Fruit fly (Drosophila melanogaster) whole organism, prepupa: ENCODE results near the gene Mon1.
A peak's percentile ranks its signal among the peaks of the same experiment; 100 is the strongest.

Experiments used
- Blimp-1 ChIP-seq: fragments of 200-800 bp; sonication (Bioruptor generic); optimal IDR thresholded peaks from 3 replicates; lab custom pipeline; 2017; ENCODE audit warnings: missing biosample characterization, missing genetic modification characterization, mild to moderate bottlenecking, moderate library complexity, missing genetic modification reagents
- CG10631 ChIP-seq: fragments of 200-800 bp; sonication (Bioruptor generic); optimal IDR thresholded peaks from 2 replicates; lab custom pipeline; 2016; ENCODE audit warnings: missing biosample characterization, missing genetic modification characterization
- CG10669 ChIP-seq: fragments of 200-800 bp; sonication (Bioruptor generic); optimal IDR thresholded peaks from 3 replicates; lab custom pipeline; 2018; ENCODE audit warnings: missing biosample characterization, mild to moderate bottlenecking, missing genetic modification characterization, moderate library complexity
- CG11294 ChIP-seq: fragments of 200-800 bp; sonication (Bioruptor generic); IDR thresholded peaks from 2 replicates; pipeline ENCODE4 v1.3.6; 2022; ENCODE audit warnings: missing biosample characterization, missing genetic modification characterization
- CG11762 ChIP-seq: fragments of 200-800 bp; sonication (Bioruptor generic); optimal IDR thresholded peaks from 3 replicates; lab custom pipeline; 2016; ENCODE audit warnings: missing biosample characterization, missing genetic modification characterization; ENCODE audit not compliant: insufficient read depth
- CG11902 ChIP-seq: fragments of 200-800 bp; sonication (Bioruptor generic); optimal IDR thresholded peaks from 3 replicates; lab custom pipeline; 2016; ENCODE audit warnings: missing biosample characterization, missing genetic modification characterization
- CG15336 ChIP-seq: fragments of 200-800 bp; sonication (Bioruptor generic); IDR thresholded peaks from 2 replicates; pipeline ENCODE4 v1.3.6; 2022; ENCODE audit warnings: missing biosample characterization, missing genetic modification characterization
- CG1621 ChIP-seq: fragments of 200-800 bp; sonication (Bioruptor generic); optimal IDR thresholded peaks from 3 replicates; lab custom pipeline; 2018; ENCODE audit warnings: missing biosample characterization, mild to moderate bottlenecking, missing genetic modification characterization
- CG16779 ChIP-seq: fragments of 200-800 bp; sonication (Bioruptor generic); optimal IDR thresholded peaks from 3 replicates; lab custom pipeline; 2017; ENCODE audit warnings: missing biosample characterization, mild to moderate bottlenecking, missing genetic modification characterization
- CG31627 ChIP-seq: fragments of 200-800 bp; sonication (Bioruptor generic); optimal IDR thresholded peaks from 3 replicates; lab custom pipeline; 2016; ENCODE audit warnings: missing biosample characterization, missing genetic modification characterization
- CG32006 ChIP-seq: fragments of 200-800 bp; sonication (Bioruptor generic); optimal IDR thresholded peaks from 3 replicates; lab custom pipeline; 2017; ENCODE audit warnings: missing biosample characterization, mild to moderate bottlenecking, missing genetic modification characterization
- CG34406 ChIP-seq: fragments of 200-800 bp; sonication (Bioruptor generic); optimal IDR thresholded peaks from 3 replicates; lab custom pipeline; 2016; ENCODE audit warnings: missing biosample characterization, missing genetic modification characterization
- CG3919 ChIP-seq: fragments of 200-800 bp; sonication (Bioruptor generic); optimal IDR thresholded peaks from 3 replicates; lab custom pipeline; 2016; ENCODE audit warnings: missing biosample characterization, missing genetic modification characterization
- CG6163 ChIP-seq: fragments of 200-800 bp; sonication (Bioruptor generic); IDR thresholded peaks from 3 replicates; pipeline ENCODE4 v1.3.6; 2022; ENCODE audit warnings: missing biosample characterization, missing genetic modification characterization
- CG6276 ChIP-seq: fragments of 200-800 bp; sonication (Bioruptor generic); optimal IDR thresholded peaks from 2 replicates; lab custom pipeline; 2017; ENCODE audit warnings: missing biosample characterization, mild to moderate bottlenecking, missing genetic modification characterization
- CG6792 ChIP-seq: fragments of 200-800 bp; sonication (Bioruptor generic); optimal IDR thresholded peaks from 3 replicates; lab custom pipeline; 2016; ENCODE audit warnings: missing biosample characterization, missing genetic modification characterization
- CG6808 ChIP-seq: fragments of 200-800 bp; sonication (Bioruptor generic); optimal IDR thresholded peaks from 3 replicates; lab custom pipeline; 2017; ENCODE audit warnings: missing biosample characterization, missing genetic modification characterization, mild to moderate bottlenecking, moderate library complexity, missing genetic modification reagents
- CG6854 ChIP-seq: fragments of 200-800 bp; sonication (Bioruptor generic); optimal IDR thresholded peaks from 2 replicates; lab custom pipeline; 2017; ENCODE audit warnings: missing biosample characterization, mild to moderate bottlenecking, missing genetic modification characterization
- CG7368 ChIP-seq: fragments of 200-800 bp; sonication (Bioruptor generic); optimal IDR thresholded peaks from 3 replicates; lab custom pipeline; 2016; ENCODE audit warnings: missing biosample characterization, missing genetic modification characterization
- CG8119 ChIP-seq: fragments of 200-800 bp; sonication (Bioruptor generic); IDR thresholded peaks from 3 replicates; pipeline ENCODE4 v1.3.6; 2022; ENCODE audit warnings: missing biosample characterization, missing genetic modification characterization
- CG8319 ChIP-seq: fragments of 200-800 bp; sonication (Bioruptor generic); optimal IDR thresholded peaks from 3 replicates; lab custom pipeline; 2016; ENCODE audit warnings: missing biosample characterization, missing genetic modification characterization
- CG8632 ChIP-seq: fragments of 200-800 bp; sonication (Bioruptor generic); optimal IDR thresholded peaks from 3 replicates; lab custom pipeline; 2016; ENCODE audit warnings: missing biosample characterization, missing genetic modification characterization
- CG9139 ChIP-seq: fragments of 200-800 bp; sonication (Bioruptor generic); optimal IDR thresholded peaks from 3 replicates; lab custom pipeline; 2017; ENCODE audit warnings: missing biosample characterization, mild to moderate bottlenecking, missing genetic modification characterization
- Eip75B ChIP-seq: fragments of 200-800 bp; sonication (Bioruptor generic); optimal IDR thresholded peaks from 3 replicates; lab custom pipeline; 2016; ENCODE audit warnings: missing biosample characterization, missing genetic modification characterization
- Eip93F ChIP-seq: fragments of 200-800 bp; sonication (Bioruptor generic); optimal IDR thresholded peaks from 2 replicates; lab custom pipeline; 2016; ENCODE audit warnings: missing biosample characterization, mild to moderate bottlenecking, missing genetic modification characterization
- Ets21C ChIP-seq: fragments of 200-800 bp; sonication (Bioruptor generic); optimal IDR thresholded peaks from 3 replicates; lab custom pipeline; 2016; ENCODE audit warnings: missing biosample characterization, missing genetic modification characterization
- Ets96B ChIP-seq: fragments of 200-800 bp; optimal IDR thresholded peaks from 2 replicates; lab custom pipeline; 2019; ENCODE audit warnings: missing biosample characterization, mild to moderate bottlenecking, missing genetic modification characterization, moderate library complexity
- Gug ChIP-seq: fragments of 200-800 bp; sonication (Bioruptor generic); IDR thresholded peaks from 2 replicates; pipeline ENCODE4 v1.3.6; 2022; ENCODE audit warnings: missing biosample characterization, missing genetic modification characterization
- Hr39 ChIP-seq: fragments of 200-800 bp; sonication (Bioruptor generic); optimal IDR thresholded peaks from 2 replicates; lab custom pipeline; 2016; ENCODE audit warnings: missing biosample characterization, missing genetic modification characterization
- Hr4 ChIP-seq: fragments of 200-800 bp; sonication (Bioruptor generic); optimal IDR thresholded peaks from 3 replicates; lab custom pipeline; 2016; ENCODE audit warnings: missing biosample characterization, missing genetic modification characterization
- Lpt ChIP-seq: fragments of 200-800 bp; sonication (Bioruptor generic); optimal IDR thresholded peaks from 3 replicates; lab custom pipeline; 2016; ENCODE audit warnings: missing biosample characterization, missing genetic modification characterization
- OdsH ChIP-seq: fragments of 200-800 bp; sonication (Bioruptor generic); optimal IDR thresholded peaks from 3 replicates; lab custom pipeline; 2016; ENCODE audit warnings: missing biosample characterization, missing genetic modification characterization
- Smox ChIP-seq: fragments of 200-800 bp; sonication (Bioruptor generic); optimal IDR thresholded peaks from 3 replicates; lab custom pipeline; 2016; ENCODE audit warnings: missing biosample characterization, missing genetic modification characterization
- Sox102F ChIP-seq: fragments of 200-800 bp; sonication (Bioruptor generic); optimal IDR thresholded peaks from 2 replicates; lab custom pipeline; 2016; ENCODE audit warnings: missing biosample characterization, mild to moderate bottlenecking, missing genetic modification characterization
- Sox14 ChIP-seq: fragments of 200-800 bp; sonication (Bioruptor generic); optimal IDR thresholded peaks from 3 replicates; lab custom pipeline; 2016; ENCODE audit warnings: missing biosample characterization, missing genetic modification characterization
- achi ChIP-seq: fragments of 200-800 bp; sonication (Bioruptor generic); optimal IDR thresholded peaks from 3 replicates; lab custom pipeline; 2016; ENCODE audit warnings: missing biosample characterization, missing genetic modification characterization
- cyc ChIP-seq: fragments of 200-800 bp; sonication (Bioruptor generic); optimal IDR thresholded peaks from 3 replicates; lab custom pipeline; 2016; ENCODE audit warnings: missing biosample characterization, missing genetic modification characterization
- dac ChIP-seq: fragments of 200-800 bp; sonication (Bioruptor generic); optimal IDR thresholded peaks from 2 replicates; lab custom pipeline; 2017; ENCODE audit warnings: missing biosample characterization, mild to moderate bottlenecking, missing genetic modification characterization
- dsx ChIP-seq: fragments of 200-800 bp; optimal IDR thresholded peaks from 3 replicates; lab custom pipeline; 2019; ENCODE audit warnings: missing biosample characterization, mild to moderate bottlenecking, missing genetic modification characterization, moderate library complexity; ENCODE audit not compliant: poor library complexity, severe bottlenecking
- eg ChIP-seq: fragments of 200-800 bp; sonication (Bioruptor generic); IDR thresholded peaks from 3 replicates; pipeline ENCODE4 v1.3.6; 2022; ENCODE audit warnings: missing biosample characterization, missing genetic modification characterization
- esn ChIP-seq: fragments of 200-800 bp; sonication (Bioruptor generic); optimal IDR thresholded peaks from 2 replicates; lab custom pipeline; 2016; ENCODE audit warnings: missing biosample characterization, mild to moderate bottlenecking, missing genetic modification characterization, moderate library complexity
- fd85E ChIP-seq: fragments of 200-800 bp; sonication (Bioruptor generic); optimal IDR thresholded peaks from 3 replicates; lab custom pipeline; 2016; ENCODE audit warnings: missing biosample characterization, missing genetic modification characterization
- lz ChIP-seq: fragments of 200-800 bp; sonication (Bioruptor generic); optimal IDR thresholded peaks from 3 replicates; lab custom pipeline; 2016; ENCODE audit warnings: missing biosample characterization, missing genetic modification characterization
- net ChIP-seq: fragments of 200-800 bp; sonication (Bioruptor generic); optimal IDR thresholded peaks from 3 replicates; lab custom pipeline; 2016; ENCODE audit warnings: missing biosample characterization, missing genetic modification characterization
- salr ChIP-seq, 2 experiments: fragments of 200-800 bp; sonication (Bioruptor generic); optimal IDR thresholded peaks; 3 replicates each; lab custom pipeline; 2016 to 2018; ENCODE audit warnings: missing biosample characterization in 2 of 2, missing genetic modification characterization in 2 of 2, mild to moderate bottlenecking in 1 of 2
- spab ChIP-seq: fragments of 200-800 bp; sonication (Bioruptor generic); optimal IDR thresholded peaks from 2 replicates; lab custom pipeline; 2017; ENCODE audit warnings: missing biosample characterization, mild to moderate bottlenecking, missing genetic modification characterization, missing genetic modification reagents
- ss ChIP-seq, 2 experiments: fragments of 200-800 bp; sonication (Bioruptor generic); optimal IDR thresholded peaks; 2 replicates in 1 of 2; 3 replicates in 1 of 2; lab custom pipeline; 2017 to 2018; ENCODE audit warnings: mild to moderate bottlenecking in 2 of 2, missing biosample characterization in 2 of 2, missing genetic modification characterization in 2 of 2, moderate library complexity in 1 of 2
- svp ChIP-seq: fragments of 200-800 bp; sonication (Bioruptor generic); peaks from one replicate; lab custom pipeline; 2016; ENCODE audit warnings: missing biosample characterization, missing genetic modification characterization
- topi ChIP-seq: fragments of 200-800 bp; sonication (Bioruptor generic); optimal IDR thresholded peaks from 3 replicates; lab custom pipeline; 2016; ENCODE audit warnings: missing biosample characterization, missing genetic modification characterization
- vri ChIP-seq: fragments of 200-800 bp; sonication (Bioruptor generic); optimal IDR thresholded peaks from 3 replicates; lab custom pipeline; 2016; ENCODE audit warnings: missing biosample characterization, mild to moderate bottlenecking, missing genetic modification characterization

Mon1 gene

DNA sequence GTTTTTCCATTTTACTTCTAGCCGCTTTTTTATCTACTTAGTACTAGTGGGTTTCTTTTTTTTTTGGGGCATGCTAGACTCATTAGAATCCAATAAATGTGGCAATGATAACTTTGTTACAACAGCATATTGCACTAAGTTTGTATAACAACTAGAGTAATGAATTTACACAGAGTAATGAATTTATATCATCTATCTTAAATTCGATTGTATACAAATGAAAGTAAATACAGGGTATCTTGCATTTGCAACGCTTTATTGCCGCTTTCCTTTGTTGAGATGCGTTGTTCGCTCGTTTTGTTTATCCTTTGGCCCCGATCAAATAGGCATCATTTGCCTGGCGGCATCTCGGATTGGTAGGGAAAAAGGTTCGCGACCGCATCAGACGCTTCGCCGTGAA is 4.4 kb downstream of the Mon1 start:
- TF ChIP-seq Hr4, result no peak
- TF ChIP-seq Blimp-1, result no peak
- no peak for TF ChIP-seq Gug (GFP tag; lab: Robert Waterston, UW)
- TF ChIP-seq CG8319 (GFP tag; lab: Kevin White, UChicago), result no peak
- TF ChIP-seq, all 60 proteins: peak for 0

DNA sequence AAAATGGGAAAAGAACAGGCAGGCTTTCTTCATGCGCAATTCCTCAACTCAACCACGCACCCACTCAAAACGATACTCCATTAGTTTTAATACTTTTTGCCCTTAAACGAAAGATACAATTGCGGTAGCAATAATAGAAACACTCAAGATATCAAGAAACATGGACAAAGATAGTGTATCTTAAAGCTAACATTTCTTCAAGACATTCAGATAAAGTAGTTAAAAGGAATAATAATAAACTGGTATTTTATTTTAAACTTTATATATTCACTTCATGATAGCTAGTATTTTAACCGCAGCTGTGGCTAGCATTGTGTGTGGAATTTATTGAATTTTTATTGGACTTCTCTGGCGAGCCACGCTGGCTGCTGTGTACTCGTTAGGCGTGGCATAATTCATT is 5.7 kb downstream of the Mon1 start:
- peak; percentile 9 for TF ChIP-seq Eip75B (GFP tag; lab: Kevin White, UChicago)
- TF ChIP-seq topi (GFP tag; lab: Kevin White, UChicago), result no peak
- no peak for TF ChIP-seq salr (GFP tag; optimal IDR thresholded peaks at IDR 0.05; lab: Kevin White, UChicago)
- TF ChIP-seq CG11294 (GFP tag; lab: Robert Waterston, UW), result no peak
- no peak for TF ChIP-seq Gug (GFP tag; lab: Robert Waterston, UW)
- TF ChIP-seq Hr39 (GFP tag; lab: Kevin White, UChicago), result no peak
- TF ChIP-seq ss (GFP tag; optimal IDR thresholded peaks at IDR 0.05; lab: Kevin White, UChicago), result no peak
- TF ChIP-seq achi (GFP tag; lab: Kevin White, UChicago), result no peak
- TF ChIP-seq CG10669 (GFP tag; lab: Kevin White, UChicago), result peak; percentile 22
- no peak for TF ChIP-seq dac (GFP tag; lab: Kevin White, UChicago)
- no peak for TF ChIP-seq CG11762
- TF ChIP-seq CG3919, result no peak
- TF ChIP-seq CG8119 (GFP tag; lab: Robert Waterston, UW), result no peak
- TF ChIP-seq CG16779 (tag; lab: Kevin White, UChicago), result no peak
- TF ChIP-seq Eip93F (GFP tag; lab: Kevin White, UChicago), result no peak
- TF ChIP-seq Ets21C (GFP tag; lab: Kevin White, UChicago), result no peak
- TF ChIP-seq lz, result no peak
- no peak for TF ChIP-seq CG6854 (GFP tag; lab: Kevin White, UChicago)
- no peak for TF ChIP-seq CG6808 (GFP tag; lab: Kevin White, UChicago)
- peak; percentile 23 for TF ChIP-seq OdsH (GFP tag; lab: Kevin White, UChicago)
- no peak for TF ChIP-seq Sox102F (GFP tag; lab: Kevin White, UChicago)
- no peak for TF ChIP-seq CG8319 (GFP tag; lab: Kevin White, UChicago)
- no peak for TF ChIP-seq CG8632 (GFP tag; lab: Kevin White, UChicago)
- TF ChIP-seq Hr4, result peak; percentile 13
- TF ChIP-seq CG1621 (tag; lab: Kevin White, UChicago), result no peak
- no peak for TF ChIP-seq cyc (GFP tag; lab: Kevin White, UChicago)
- TF ChIP-seq Lpt (GFP tag; lab: Kevin White, UChicago), result no peak
- TF ChIP-seq net (GFP tag; lab: Kevin White, UChicago), result no peak
- no peak for TF ChIP-seq esn (GFP tag; lab: Kevin White, UChicago)
- TF ChIP-seq CG10631 (GFP tag; lab: Kevin White, UChicago), result peak; percentile 12
- TF ChIP-seq CG32006 (GFP tag; lab: Kevin White, UChicago), result peak; percentile 27
- TF ChIP-seq CG15336 (GFP tag; lab: Robert Waterston, UW), result peak; percentile 29; the same call in 1 of the 2 replicates
- TF ChIP-seq CG11902 (GFP tag; lab: Kevin White, UChicago), result no peak
- TF ChIP-seq CG9139, result no peak
- 0 out of 3 replicates have a peak, but pooled peaks have one; percentile 20 for TF ChIP-seq CG6163
- no peak for TF ChIP-seq Smox (GFP tag; lab: Kevin White, UChicago)
- TF ChIP-seq CG31627, result no peak
- TF ChIP-seq dsx (GFP tag; lab: Kevin White, UChicago), result no peak
- TF ChIP-seq Sox14 (GFP tag; lab: Kevin White, UChicago), result no peak
- no peak for TF ChIP-seq CG6792 (GFP tag; lab: Kevin White, UChicago)
- TF ChIP-seq eg, result peak; percentile 36; the same call in 1 of the 3 replicates
- no peak for TF ChIP-seq CG7368 (GFP tag; lab: Kevin White, UChicago)
- TF ChIP-seq Ets96B (tag; lab: Kevin White, UChicago), result peak; percentile 26
- TF ChIP-seq svp (GFP tag; lab: Kevin White, UChicago), result no peak
- no peak for TF ChIP-seq CG6276
- no peak for TF ChIP-seq vri (GFP tag; lab: Kevin White, UChicago)
- no peak for TF ChIP-seq CG34406 (GFP tag; lab: Kevin White, UChicago)
- TF ChIP-seq fd85E, result no peak
- TF ChIP-seq spab (GFP tag; lab: Kevin White, UChicago), result no peak
